Worm (Caenorhabditis elegans) whole organism, midembryonic: ENCODE results near the gene ZK666.14.

Source experiments
- T22C8.4 ChIP-seq: fragments of 200-800 bp; sonication (Bioruptor generic); IDR thresholded peaks from 2 replicates; pipeline ENCODE4 v1.3.6; 2022; ENCODE audit warnings: missing genetic modification characterization, missing compliant biosample characterization
- cog-1 ChIP-seq: sonication (generic microtip); optimal IDR thresholded peaks from 2 replicates; lab custom pipeline; 2016; ENCODE audit warnings: missing genetic modification characterization, missing compliant biosample characterization
- flt-1 ChIP-seq: fragments of 200-800 bp; sonication (Bioruptor generic); IDR thresholded peaks from 2 replicates; pipeline ENCODE4 v1.3.6; 2022; ENCODE audit warnings: missing genetic modification characterization, missing compliant biosample characterization
- klf-2 ChIP-seq: fragments of 200-800 bp; sonication (Bioruptor generic); conservative IDR thresholded peaks from 2 replicates; pipeline ENCODE4 v1.3.6; 2022; ENCODE audit warnings: missing genetic modification reagents, missing genetic modification characterization, missing compliant biosample characterization
- med-1 ChIP-seq: sonication (generic microtip); optimal IDR thresholded peaks from 2 replicates; lab custom pipeline; 2017; ENCODE audit warnings: missing genetic modification characterization, mild to moderate bottlenecking, missing compliant biosample characterization, antibody characterized with exemption, missing genetic modification reagents; ENCODE audit not compliant: insufficient read depth
- ref-1 ChIP-seq: fragments of 200-800 bp; sonication (Bioruptor generic); conservative IDR thresholded peaks from 2 replicates; pipeline ENCODE4 v1.3.6; 2022; ENCODE audit warnings: missing genetic modification reagents, missing genetic modification characterization, missing compliant biosample characterization
- tab-1 ChIP-seq: fragments of 200-800 bp; sonication (Bioruptor generic); IDR thresholded peaks from 2 replicates; pipeline ENCODE4 v1.3.6; 2022; ENCODE audit warnings: missing genetic modification characterization, missing compliant biosample characterization
- ztf-23 ChIP-seq: fragments of 200-800 bp; sonication (Bioruptor generic); IDR thresholded peaks from 2 replicates; pipeline ENCODE4 v1.3.6; 2022; ENCODE audit warnings: missing genetic modification reagents, missing genetic modification characterization, missing compliant biosample characterization
- ztf-29 ChIP-seq: fragments of 200-800 bp; sonication (Bioruptor generic); IDR thresholded peaks from 2 replicates; pipeline ENCODE4 v1.3.6; 2022; ENCODE audit warnings: missing genetic modification reagents, missing genetic modification characterization, missing compliant biosample characterization

DNA sequence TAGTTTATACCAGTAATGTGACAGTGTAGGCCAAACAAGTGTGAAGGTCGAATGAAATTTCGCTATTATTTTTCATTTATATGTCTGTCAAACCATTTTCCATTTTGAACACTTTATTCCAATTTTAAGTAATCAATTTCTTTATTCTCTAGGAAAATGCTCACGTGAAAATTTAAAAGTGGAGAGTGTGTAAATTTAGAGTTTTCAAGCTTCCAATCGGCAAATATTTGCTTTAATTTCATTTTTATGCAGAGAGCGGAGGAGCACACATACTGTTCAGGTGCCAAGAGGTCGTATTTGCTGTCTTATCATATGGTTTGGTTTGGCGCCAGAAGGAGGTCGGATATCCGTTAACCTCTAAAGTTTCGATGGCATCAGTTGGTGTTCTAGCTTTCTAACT lies 47.8 kb upstream of the ZK666.14 start:
- no peak for TF ChIP-seq flt-1 (GFP tag; lab: Robert Waterston, UW)
- TF ChIP-seq klf-2 (GFP tag; lab: Robert Waterston, UW): no peak
- no peak for TF ChIP-seq T22C8.4 (GFP tag; lab: Robert Waterston, UW)
- TF ChIP-seq med-1 (GFP tag; lab: Kevin White, UChicago): no peak
- no peak for TF ChIP-seq cog-1 (tag; lab: Kevin White, UChicago)
- no peak for TF ChIP-seq ref-1 (GFP tag; lab: Robert Waterston, UW)
- TF ChIP-seq ztf-29: no peak
- no peak for TF ChIP-seq ztf-23 (GFP tag; lab: Robert Waterston, UW)
- no peak for TF ChIP-seq tab-1 (GFP tag; lab: Robert Waterston, UW)
